Worm (Caenorhabditis elegans): ENCODE measurements around the gene T07H3.8.
"Not testable (repeated sequence)": the region's sequence is repeated elsewhere in the genome, so short reads cannot be mapped to it uniquely, and the experiment has no call there.

T07H3.8 gene

ce11 chrII:1624572-1624971 lies 38.2 kb downstream of the T07H3.8 start, which contains the start of gene fbxa-160:
TSS of gene fbxa-160 (minus strand) at chrII:1624672.
- TF ChIP-seq unc-62 (GFP tag; optimal IDR thresholded peaks at IDR 0.05) (no peak), nhr-77 (tag; optimal IDR thresholded peaks at IDR 0.05) (no peak), tbx-2 (tag; optimal IDR thresholded peaks at IDR 0.05) (no peak), nhr-67 (tag; optimal IDR thresholded peaks at IDR 0.05) (no peak), ztf-11 (tag; optimal IDR thresholded peaks at IDR 0.05) (no peak)

DNA sequence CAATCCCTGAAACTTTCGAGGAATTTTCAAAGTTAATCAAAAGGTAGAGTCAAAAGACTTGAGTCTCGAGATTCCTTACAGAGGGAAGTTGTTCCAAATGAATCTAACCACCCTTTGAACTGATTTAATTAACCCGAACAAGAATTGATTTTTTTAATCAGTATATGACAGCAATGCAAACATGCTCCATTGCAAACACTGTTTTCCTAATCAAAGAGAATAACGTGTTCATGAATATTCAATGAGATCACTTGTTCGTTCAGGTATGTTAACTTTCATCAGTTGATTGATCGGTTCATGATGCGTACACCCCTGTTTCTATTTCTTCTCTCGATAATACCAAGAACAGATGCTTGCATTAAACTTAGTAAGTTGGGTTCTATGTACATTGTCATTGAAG lies 39.3 kb downstream of the T07H3.8 start, which contains the start of gene C08E3.14:
TSS of gene C08E3.14 (plus strand) at position 301 of the 400 bp plus-strand sequence.
- TF ChIP-seq mdl-1 (tag; optimal IDR thresholded peaks at IDR 0.05), result no peak
- TF ChIP-seq ZK546.5 (tag; optimal IDR thresholded peaks at IDR 0.05), result no peak
- no peak for TF ChIP-seq nhr-76 (tag; optimal IDR thresholded peaks at IDR 0.05)
- TF ChIP-seq nfya-1 (tag; optimal IDR thresholded peaks at IDR 0.05; ENCODE audit: insufficient read depth), result no peak

ce11 chrII:1627783-1628182 lies 41.4 kb downstream of the T07H3.8 start, which contains the start of gene C08E3.15:
TSS of gene C08E3.15 (minus strand) at chrII:1627883.
- TF ChIP-seq nhr-76 (tag; optimal IDR thresholded peaks at IDR 0.05); nhr-67 (tag; optimal IDR thresholded peaks at IDR 0.05); fkh-10 (GFP tag; optimal IDR thresholded peaks at IDR 0.05): not testable (repeated sequence)

DNA sequence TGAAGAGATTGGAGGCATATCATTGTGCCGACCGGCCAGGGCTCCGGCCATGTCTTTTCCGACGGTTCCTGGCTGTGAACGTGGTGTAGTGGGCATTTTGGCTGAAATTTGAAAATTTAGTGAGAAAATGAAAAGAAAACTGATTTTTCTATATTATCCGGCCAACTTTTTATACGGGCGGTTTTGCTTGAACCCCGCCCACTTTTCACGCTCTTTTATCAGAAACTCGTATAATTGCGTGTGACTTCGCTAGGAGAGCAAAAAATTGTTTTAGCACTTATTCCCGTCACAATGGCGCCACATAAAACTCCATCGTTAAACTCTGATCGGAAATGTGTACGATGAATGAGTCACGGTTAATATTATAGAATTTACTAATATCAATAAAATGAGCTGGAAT lies 45.8 kb downstream of the T07H3.8 start, which contains the start of gene C08E3.13:
TSS of gene C08E3.13 (minus strand) at position 101 of the 400 bp plus-strand sequence.
- not testable (repeated sequence) for TF ChIP-seq ztf-4, mml-1, egl-27 (tag; optimal IDR thresholded peaks at IDR 0.05)

ce11 chrII:1633490-1633889 lies 47.1 kb downstream of the T07H3.8 start, which contains the start of gene C08E3.1:
TSS of gene C08E3.1 (plus strand) at chrII:1633790.
- not testable (repeated sequence) for TF ChIP-seq ceh-28, skn-1, ZK546.5 (tag; optimal IDR thresholded peaks at IDR 0.05)

DNA sequence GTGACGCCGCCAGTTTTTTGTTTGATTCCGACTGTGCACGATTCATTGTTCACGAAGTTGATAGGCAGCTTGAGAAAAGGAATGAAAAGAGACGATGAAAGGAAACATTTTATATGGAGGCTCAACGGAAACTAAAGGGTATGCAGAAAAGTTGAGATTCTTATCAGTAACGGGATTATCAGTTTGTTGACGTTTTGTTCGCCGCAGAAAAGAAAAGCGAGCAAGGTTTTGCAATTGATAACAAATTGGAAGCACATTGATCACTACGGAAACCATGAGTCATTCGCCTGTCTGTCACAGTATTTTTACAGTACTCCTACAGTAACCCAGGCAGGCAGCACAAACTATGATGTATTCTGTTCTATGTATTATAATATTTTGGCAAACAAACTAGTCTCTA lies 49.6 kb downstream of the T07H3.8 start:
- no peak for TF ChIP-seq ceh-9 (tag; optimal IDR thresholded peaks at IDR 0.05)
- no peak for TF ChIP-seq ceh-16 (tag; optimal IDR thresholded peaks at IDR 0.05)
- TF ChIP-seq pqm-1 (tag; optimal IDR thresholded peaks at IDR 0.05), result peak; percentile 47
- peak; percentile 70 for TF ChIP-seq elt-2 (tag; optimal IDR thresholded peaks at IDR 0.05)

- not testable (repeated sequence) for TF ChIP-seq egl-27 (tag; optimal IDR thresholded peaks at IDR 0.05); ztf-11 (tag; optimal IDR thresholded peaks at IDR 0.05); nhr-43 (tag; optimal IDR thresholded peaks at IDR 0.05; ENCODE audit: poor library complexity, severe bottlenecking)
Observed at ce11 chrII:1636392-1636791, 50.0 kb downstream of the T07H3.8 start, which contains the start of gene srg-20. TSS of gene srg-20 (plus strand) at chrII:1636692.

All from whole organism, L3 larva.